Fruit fly (Drosophila melanogaster) whole organism, prepupa: ENCODE results near the gene pkm.
A peak's percentile ranks its signal among the peaks of the same experiment; 100 is the strongest.

Source experiments
- Blimp-1 ChIP-seq: fragments of 200-800 bp; sonication (Bioruptor generic); optimal IDR thresholded peaks from 3 replicates; lab custom pipeline; 2017; ENCODE audit warnings: missing biosample characterization, missing genetic modification characterization, mild to moderate bottlenecking, moderate library complexity, missing genetic modification reagents
- CG10631 ChIP-seq: fragments of 200-800 bp; sonication (Bioruptor generic); optimal IDR thresholded peaks from 2 replicates; lab custom pipeline; 2016; ENCODE audit warnings: missing biosample characterization, missing genetic modification characterization
- CG10669 ChIP-seq: fragments of 200-800 bp; sonication (Bioruptor generic); optimal IDR thresholded peaks from 3 replicates; lab custom pipeline; 2018; ENCODE audit warnings: missing biosample characterization, mild to moderate bottlenecking, missing genetic modification characterization, moderate library complexity
- CG11762 ChIP-seq: fragments of 200-800 bp; sonication (Bioruptor generic); optimal IDR thresholded peaks from 3 replicates; lab custom pipeline; 2016; ENCODE audit warnings: missing biosample characterization, missing genetic modification characterization; ENCODE audit not compliant: insufficient read depth
- CG11902 ChIP-seq: fragments of 200-800 bp; sonication (Bioruptor generic); optimal IDR thresholded peaks from 3 replicates; lab custom pipeline; 2016; ENCODE audit warnings: missing biosample characterization, missing genetic modification characterization
- CG15336 ChIP-seq: fragments of 200-800 bp; sonication (Bioruptor generic); IDR thresholded peaks from 2 replicates; pipeline ENCODE4 v1.3.6; 2022; ENCODE audit warnings: missing biosample characterization, missing genetic modification characterization
- CG16779 ChIP-seq: fragments of 200-800 bp; sonication (Bioruptor generic); optimal IDR thresholded peaks from 3 replicates; lab custom pipeline; 2017; ENCODE audit warnings: missing biosample characterization, mild to moderate bottlenecking, missing genetic modification characterization
- CG3032 ChIP-seq: fragments of 200-800 bp; optimal IDR thresholded peaks from 2 replicates; lab custom pipeline; 2019; ENCODE audit warnings: missing biosample characterization, mild to moderate bottlenecking, missing genetic modification characterization, moderate library complexity
- CG31627 ChIP-seq: fragments of 200-800 bp; sonication (Bioruptor generic); optimal IDR thresholded peaks from 3 replicates; lab custom pipeline; 2016; ENCODE audit warnings: missing biosample characterization, missing genetic modification characterization
- CG32006 ChIP-seq: fragments of 200-800 bp; sonication (Bioruptor generic); optimal IDR thresholded peaks from 3 replicates; lab custom pipeline; 2017; ENCODE audit warnings: missing biosample characterization, mild to moderate bottlenecking, missing genetic modification characterization
- CG34406 ChIP-seq: fragments of 200-800 bp; sonication (Bioruptor generic); optimal IDR thresholded peaks from 3 replicates; lab custom pipeline; 2016; ENCODE audit warnings: missing biosample characterization, missing genetic modification characterization
- CG4318 ChIP-seq: fragments of 200-800 bp; sonication (Bioruptor generic); optimal IDR thresholded peaks from 3 replicates; lab custom pipeline; 2017; ENCODE audit warnings: missing biosample characterization, mild to moderate bottlenecking, missing genetic modification characterization
- CG6163 ChIP-seq: fragments of 200-800 bp; sonication (Bioruptor generic); IDR thresholded peaks from 3 replicates; pipeline ENCODE4 v1.3.6; 2022; ENCODE audit warnings: missing biosample characterization, missing genetic modification characterization
- CG6792 ChIP-seq: fragments of 200-800 bp; sonication (Bioruptor generic); optimal IDR thresholded peaks from 3 replicates; lab custom pipeline; 2016; ENCODE audit warnings: missing biosample characterization, missing genetic modification characterization
- CG6808 ChIP-seq: fragments of 200-800 bp; sonication (Bioruptor generic); optimal IDR thresholded peaks from 3 replicates; lab custom pipeline; 2017; ENCODE audit warnings: missing biosample characterization, missing genetic modification characterization, mild to moderate bottlenecking, moderate library complexity, missing genetic modification reagents
- CG8119 ChIP-seq: fragments of 200-800 bp; sonication (Bioruptor generic); IDR thresholded peaks from 3 replicates; pipeline ENCODE4 v1.3.6; 2022; ENCODE audit warnings: missing biosample characterization, missing genetic modification characterization
- CG8632 ChIP-seq: fragments of 200-800 bp; sonication (Bioruptor generic); optimal IDR thresholded peaks from 3 replicates; lab custom pipeline; 2016; ENCODE audit warnings: missing biosample characterization, missing genetic modification characterization
- CG9139 ChIP-seq: fragments of 200-800 bp; sonication (Bioruptor generic); optimal IDR thresholded peaks from 3 replicates; lab custom pipeline; 2017; ENCODE audit warnings: missing biosample characterization, mild to moderate bottlenecking, missing genetic modification characterization
- Eip75B ChIP-seq: fragments of 200-800 bp; sonication (Bioruptor generic); optimal IDR thresholded peaks from 3 replicates; lab custom pipeline; 2016; ENCODE audit warnings: missing biosample characterization, missing genetic modification characterization
- Eip78C ChIP-seq: fragments of 200-800 bp; sonication (Bioruptor generic); peaks from one replicate; lab custom pipeline; 2016; ENCODE audit warnings: missing biosample characterization, missing genetic modification characterization
- Eip93F ChIP-seq: fragments of 200-800 bp; sonication (Bioruptor generic); optimal IDR thresholded peaks from 2 replicates; lab custom pipeline; 2016; ENCODE audit warnings: missing biosample characterization, mild to moderate bottlenecking, missing genetic modification characterization
- Ets21C ChIP-seq: fragments of 200-800 bp; sonication (Bioruptor generic); optimal IDR thresholded peaks from 3 replicates; lab custom pipeline; 2016; ENCODE audit warnings: missing biosample characterization, missing genetic modification characterization
- Ets96B ChIP-seq: fragments of 200-800 bp; optimal IDR thresholded peaks from 2 replicates; lab custom pipeline; 2019; ENCODE audit warnings: missing biosample characterization, mild to moderate bottlenecking, missing genetic modification characterization, moderate library complexity
- Gug ChIP-seq: fragments of 200-800 bp; sonication (Bioruptor generic); IDR thresholded peaks from 2 replicates; pipeline ENCODE4 v1.3.6; 2022; ENCODE audit warnings: missing biosample characterization, missing genetic modification characterization
- Hr38 ChIP-seq: sonication (Bioruptor generic); optimal IDR thresholded peaks from 2 replicates; lab custom pipeline; 2016; ENCODE audit warnings: missing biosample characterization, missing genetic modification characterization
- Hr4 ChIP-seq: fragments of 200-800 bp; sonication (Bioruptor generic); optimal IDR thresholded peaks from 3 replicates; lab custom pipeline; 2016; ENCODE audit warnings: missing biosample characterization, missing genetic modification characterization
- Lpt ChIP-seq: fragments of 200-800 bp; sonication (Bioruptor generic); optimal IDR thresholded peaks from 3 replicates; lab custom pipeline; 2016; ENCODE audit warnings: missing biosample characterization, missing genetic modification characterization
- Met ChIP-seq: fragments of 200-800 bp; sonication (Bioruptor generic); optimal IDR thresholded peaks from 3 replicates; lab custom pipeline; 2016; ENCODE audit warnings: missing biosample characterization, missing genetic modification characterization
- Smox ChIP-seq: fragments of 200-800 bp; sonication (Bioruptor generic); optimal IDR thresholded peaks from 3 replicates; lab custom pipeline; 2016; ENCODE audit warnings: missing biosample characterization, missing genetic modification characterization
- Sox15 ChIP-seq: fragments of 200-800 bp; sonication (Bioruptor generic); optimal IDR thresholded peaks from 3 replicates; lab custom pipeline; 2016; ENCODE audit warnings: missing biosample characterization, missing genetic modification characterization
- achi ChIP-seq: fragments of 200-800 bp; sonication (Bioruptor generic); optimal IDR thresholded peaks from 3 replicates; lab custom pipeline; 2016; ENCODE audit warnings: missing biosample characterization, missing genetic modification characterization
- dac ChIP-seq: fragments of 200-800 bp; sonication (Bioruptor generic); optimal IDR thresholded peaks from 2 replicates; lab custom pipeline; 2017; ENCODE audit warnings: missing biosample characterization, mild to moderate bottlenecking, missing genetic modification characterization
- dsx ChIP-seq: fragments of 200-800 bp; optimal IDR thresholded peaks from 3 replicates; lab custom pipeline; 2019; ENCODE audit warnings: missing biosample characterization, mild to moderate bottlenecking, missing genetic modification characterization, moderate library complexity; ENCODE audit not compliant: poor library complexity, severe bottlenecking
- eg ChIP-seq: fragments of 200-800 bp; sonication (Bioruptor generic); IDR thresholded peaks from 3 replicates; pipeline ENCODE4 v1.3.6; 2022; ENCODE audit warnings: missing biosample characterization, missing genetic modification characterization
- esn ChIP-seq: fragments of 200-800 bp; sonication (Bioruptor generic); optimal IDR thresholded peaks from 2 replicates; lab custom pipeline; 2016; ENCODE audit warnings: missing biosample characterization, mild to moderate bottlenecking, missing genetic modification characterization, moderate library complexity
- fd85E ChIP-seq: fragments of 200-800 bp; sonication (Bioruptor generic); optimal IDR thresholded peaks from 3 replicates; lab custom pipeline; 2016; ENCODE audit warnings: missing biosample characterization, missing genetic modification characterization
- fkh ChIP-seq: fragments of 200-800 bp; sonication (Bioruptor generic); optimal IDR thresholded peaks from 3 replicates; lab custom pipeline; 2017; ENCODE audit warnings: missing biosample characterization, mild to moderate bottlenecking, missing genetic modification characterization, moderate library complexity
- lz ChIP-seq: fragments of 200-800 bp; sonication (Bioruptor generic); optimal IDR thresholded peaks from 3 replicates; lab custom pipeline; 2016; ENCODE audit warnings: missing biosample characterization, missing genetic modification characterization
- net ChIP-seq: fragments of 200-800 bp; sonication (Bioruptor generic); optimal IDR thresholded peaks from 3 replicates; lab custom pipeline; 2016; ENCODE audit warnings: missing biosample characterization, missing genetic modification characterization
- pdm3 ChIP-seq: fragments of 200-800 bp; sonication (Bioruptor generic); optimal IDR thresholded peaks from 3 replicates; lab custom pipeline; 2016; ENCODE audit warnings: missing biosample characterization, missing genetic modification characterization
- salr ChIP-seq, 2 experiments: fragments of 200-800 bp; sonication (Bioruptor generic); optimal IDR thresholded peaks; 3 replicates each; lab custom pipeline; 2016 to 2018; ENCODE audit warnings: missing biosample characterization in 2 of 2, missing genetic modification characterization in 2 of 2, mild to moderate bottlenecking in 1 of 2
- spab ChIP-seq: fragments of 200-800 bp; sonication (Bioruptor generic); optimal IDR thresholded peaks from 2 replicates; lab custom pipeline; 2017; ENCODE audit warnings: missing biosample characterization, mild to moderate bottlenecking, missing genetic modification characterization, missing genetic modification reagents
- ss ChIP-seq, 2 experiments: fragments of 200-800 bp; sonication (Bioruptor generic); optimal IDR thresholded peaks; 2 replicates in 1 of 2; 3 replicates in 1 of 2; lab custom pipeline; 2017 to 2018; ENCODE audit warnings: mild to moderate bottlenecking in 2 of 2, missing biosample characterization in 2 of 2, missing genetic modification characterization in 2 of 2, moderate library complexity in 1 of 2
- topi ChIP-seq: fragments of 200-800 bp; sonication (Bioruptor generic); optimal IDR thresholded peaks from 3 replicates; lab custom pipeline; 2016; ENCODE audit warnings: missing biosample characterization, missing genetic modification characterization
- vri ChIP-seq: fragments of 200-800 bp; sonication (Bioruptor generic); optimal IDR thresholded peaks from 3 replicates; lab custom pipeline; 2016; ENCODE audit warnings: missing biosample characterization, mild to moderate bottlenecking, missing genetic modification characterization

Gene pkm

dm6 chrX:11559728-11560724, 23.9 kb downstream of the pkm start (continued):
- TF ChIP-seq fd85E (peak; percentile 50), Gug (peak; percentile 75), lz (peak; percentile 64), vri (GFP tag; lab: Kevin White, UChicago) (peak; percentile 14), Hr4 (GFP tag; lab: Kevin White, UChicago) (peak; percentile 86), CG4318 (GFP tag; lab: Kevin White, UChicago) (peak; percentile 85), CG11762 (GFP tag; lab: Kevin White, UChicago) (peak; percentile 83), CG9139 (GFP tag; lab: Kevin White, UChicago) (peak; percentile 70), Sox15 (GFP tag; lab: Kevin White, UChicago) (peak; percentile 73), topi (GFP tag; lab: Kevin White, UChicago) (peak; percentile 69), CG10631 (GFP tag; lab: Kevin White, UChicago) (peak; percentile 80)

dm6 chrX:11558389-11558908, 25.5 kb downstream of the pkm start, which contains the start of gene CG1572:
TSS of gene CG1572 (minus strand) at chrX:11558654.
- TF ChIP-seq Ets21C (GFP tag; lab: Kevin White, UChicago) (no peak), Lpt (GFP tag; lab: Kevin White, UChicago) (peak; percentile 11), CG34406 (no peak), achi (peak; percentile 14), CG6808 (GFP tag; lab: Kevin White, UChicago) (no peak), Smox (GFP tag; lab: Kevin White, UChicago) (peak; percentile 23), salr (GFP tag; optimal IDR thresholded peaks at IDR 0.05; lab: Kevin White, UChicago) (no peak), Eip78C (GFP tag; lab: Kevin White, UChicago) (peak; percentile 85), dsx (GFP tag; lab: Kevin White, UChicago) (no peak), spab (GFP tag; lab: Kevin White, UChicago) (no peak), eg (peak; percentile 52; the same call in 2 of the 3 replicates), CG16779 (no peak), CG3032 (tag; lab: Kevin White, UChicago) (no peak), CG15336 (GFP tag; lab: Robert Waterston, UW) (peak; percentile 15; the same call in 1 of the 2 replicates), CG11762 (GFP tag; lab: Kevin White, UChicago) (no peak), CG31627 (GFP tag; lab: Kevin White, UChicago) (no peak), CG32006 (GFP tag; lab: Kevin White, UChicago) (peak; percentile 8), CG8119 (GFP tag; lab: Robert Waterston, UW) (peak; percentile 45; the same call in 1 of the 3 replicates), CG8632 (GFP tag; lab: Kevin White, UChicago) (no peak), fd85E (peak; percentile 10), Eip93F (GFP tag; lab: Kevin White, UChicago) (peak; percentile 16), Met (peak; percentile 37), CG11902 (no peak), topi (GFP tag; lab: Kevin White, UChicago) (peak; percentile 5), lz (no peak), pdm3 (GFP tag; lab: Kevin White, UChicago) (no peak), esn (GFP tag; lab: Kevin White, UChicago) (peak; percentile 53), Hr38 (GFP tag; lab: Kevin White, UChicago) (no peak), CG6792 (GFP tag; lab: Kevin White, UChicago) (no peak), Gug (no peak), dac (GFP tag; lab: Kevin White, UChicago) (no peak), vri (GFP tag; lab: Kevin White, UChicago) (peak; percentile 69), CG4318 (GFP tag; lab: Kevin White, UChicago) (no peak), Ets96B (tag; lab: Kevin White, UChicago) (no peak), fkh (GFP tag; lab: Kevin White, UChicago) (no peak), CG6163 (GFP tag; lab: Robert Waterston, UW) (peak; percentile 63), Blimp-1 (GFP tag; lab: Kevin White, UChicago) (peak; percentile 95), ss (GFP tag; optimal IDR thresholded peaks at IDR 0.05; lab: Kevin White, UChicago) (no peak), CG10631 (GFP tag; lab: Kevin White, UChicago) (no peak), net (no peak), Eip75B (GFP tag; lab: Kevin White, UChicago) (peak; percentile 10), CG10669 (no peak)
